Worm (Caenorhabditis elegans): Measurements from ENCODE around the gene Y38E10A.22.

The Y38E10A.22 gene

DNA sequence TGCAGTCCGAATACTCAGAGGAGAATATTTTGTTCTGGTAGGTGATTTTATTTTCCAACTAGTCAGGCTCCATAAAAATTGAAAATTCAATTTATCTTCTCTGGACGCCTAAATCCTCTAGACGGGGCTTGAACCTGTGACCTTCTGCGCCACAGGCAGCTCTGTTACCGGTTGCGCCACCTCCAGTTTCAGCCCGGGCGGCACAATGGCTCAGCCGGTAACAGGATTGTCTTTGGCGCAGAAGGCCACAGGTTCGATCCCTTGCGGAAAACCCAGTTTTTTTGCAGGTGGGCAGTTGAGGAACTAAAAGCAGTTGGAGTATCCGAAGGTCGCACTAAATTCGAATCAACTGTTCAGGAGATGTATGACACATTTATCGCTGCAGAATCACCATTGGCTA, 7.7 kb downstream of the Y38E10A.22 start:
- TF ChIP-seq ztf-3 (GFP tag; optimal IDR thresholded peaks at IDR 0.05) (no peak), aptf-2 (GFP tag; conservative IDR thresholded peaks at IDR 0.05) (no peak), zfh-2 (GFP tag; conservative IDR thresholded peaks at IDR 0.05) (peak; percentile 60), ets-4 (GFP tag; optimal IDR thresholded peaks at IDR 0.05) (no peak), nhr-179 (tag; optimal IDR thresholded peaks at IDR 0.05) (no peak), lsy-27 (tag; optimal IDR thresholded peaks at IDR 0.05; ENCODE audit: borderline replicate concordance, insufficient read depth) (no peak), repo-1 (tag; optimal IDR thresholded peaks at IDR 0.05) (no peak), hmg-20 (GFP tag; IDR thresholded peaks at IDR 0.05) (no peak), attf-3 (GFP tag; conservative IDR thresholded peaks at IDR 0.05) (no peak), K11D2.4 (GFP tag; IDR thresholded peaks at IDR 0.05) (no peak), lir-1 (GFP tag; conservative IDR thresholded peaks at IDR 0.05) (no peak), B0035.1 (tag; optimal IDR thresholded peaks at IDR 0.05) (no peak), dox-1 (GFP tag; IDR thresholded peaks at IDR 0.05) (peak; percentile 26; the same call in 1 of the 2 replicates), lin-26 (GFP tag; IDR thresholded peaks at IDR 0.05) (no peak), madf-6 (GFP tag; IDR thresholded peaks at IDR 0.05) (peak; percentile 9; the same call in 1 of the 2 replicates)

DNA sequence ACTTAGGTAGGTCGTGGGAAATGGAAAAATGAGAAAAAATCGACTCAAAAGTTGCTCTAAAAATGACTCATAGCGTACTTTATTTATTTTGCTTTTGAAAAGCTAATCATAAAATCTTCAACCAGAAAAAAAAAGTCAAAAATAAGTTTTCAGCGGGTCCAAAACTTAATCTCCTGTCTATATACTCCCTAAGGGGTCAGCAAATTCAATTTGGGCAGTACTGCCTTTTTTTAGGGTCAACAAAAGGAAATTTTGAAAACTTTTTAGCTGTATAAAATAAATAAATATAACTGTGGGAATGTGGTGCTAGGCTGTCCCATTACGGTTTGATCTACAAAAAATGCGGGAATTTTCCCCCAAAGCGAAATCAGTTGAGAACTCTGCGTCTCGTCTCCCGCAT, 8.3 kb downstream of the Y38E10A.22 start:
- TF ChIP-seq pha-4 (tag; optimal IDR thresholded peaks at IDR 0.05): no peak
- TF ChIP-seq egrh-3 (GFP tag; IDR thresholded peaks at IDR 0.05): no peak
- TF ChIP-seq nfya-1 (tag; optimal IDR thresholded peaks at IDR 0.05; ENCODE audit: borderline replicate concordance, insufficient read depth): no peak
- TF ChIP-seq ceh-91 (GFP tag; IDR thresholded peaks at IDR 0.05): no peak
- TF ChIP-seq C17E4.6 (GFP tag; IDR thresholded peaks at IDR 0.05): no peak
- TF ChIP-seq rcor-1 (GFP tag; IDR thresholded peaks at IDR 0.05): no peak
- TF ChIP-seq mel-28 (tag; optimal IDR thresholded peaks at IDR 0.05; ENCODE audit: borderline replicate concordance): no peak
- TF ChIP-seq sea-2 (GFP tag; IDR thresholded peaks at IDR 0.05): no peak
- no peak for TF ChIP-seq ztf-6 (GFP tag; IDR thresholded peaks at IDR 0.05)

DNA sequence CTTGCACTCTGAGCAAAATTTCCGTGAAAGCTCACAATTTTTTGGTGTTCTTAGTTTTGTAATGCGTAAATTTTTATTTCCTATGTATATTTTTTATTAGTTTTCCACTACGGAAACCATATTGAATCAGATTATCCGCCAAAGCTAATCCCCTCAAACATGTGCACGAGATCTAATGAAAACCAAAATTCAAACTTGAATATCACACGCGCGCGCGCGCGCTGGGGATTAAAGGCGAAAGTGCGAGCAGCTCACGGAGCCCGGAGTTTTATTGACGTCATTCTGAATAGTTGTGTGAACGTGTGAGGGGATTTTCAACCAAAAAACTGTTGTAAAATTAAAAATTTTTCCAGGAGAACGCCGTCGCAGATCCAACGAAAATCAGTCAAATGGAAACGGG, 8.7 kb downstream of the Y38E10A.22 start:
- TF ChIP-seq F55B11.4 (tag; optimal IDR thresholded peaks at IDR 0.05; ENCODE audit: borderline replicate concordance, insufficient read depth) (no peak), nhr-80 (tag; optimal IDR thresholded peaks at IDR 0.05) (no peak), dpff-1 (tag; optimal IDR thresholded peaks at IDR 0.05) (no peak), C17E4.6 (GFP tag; IDR thresholded peaks at IDR 0.05) (no peak), bed-1 (GFP tag; IDR thresholded peaks at IDR 0.05) (no peak), hrde-1 (tag; optimal IDR thresholded peaks at IDR 0.05; ENCODE audit: borderline replicate concordance) (no peak), zfh-2 (GFP tag; conservative IDR thresholded peaks at IDR 0.05) (peak; percentile 72), F37B4.10 (GFP tag; IDR thresholded peaks at IDR 0.05) (no peak), egl-18 (GFP tag; IDR thresholded peaks at IDR 0.05) (no peak), lin-40 (tag; optimal IDR thresholded peaks at IDR 0.05) (no peak), lin-26 (GFP tag; IDR thresholded peaks at IDR 0.05) (peak; percentile 54; the same call in 1 of the 2 replicates)

DNA sequence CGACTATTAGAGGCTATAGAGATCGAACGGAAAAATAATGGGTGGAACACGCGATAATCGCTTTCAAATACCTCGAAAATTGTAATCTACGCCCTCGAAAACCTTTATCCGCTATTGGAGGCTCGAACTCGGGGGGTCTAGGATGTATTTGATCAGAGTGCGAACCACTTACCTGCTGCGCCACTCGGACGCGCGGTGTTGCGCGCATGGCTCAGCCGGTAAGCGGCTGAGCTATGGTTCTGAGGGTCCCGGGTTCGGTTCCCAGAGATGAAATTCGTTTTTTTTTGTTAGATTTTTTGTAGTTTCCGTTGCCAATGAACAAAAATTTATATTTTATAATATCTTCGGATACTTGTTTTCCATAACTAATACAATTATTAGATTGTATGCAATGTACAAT, 9.5 kb downstream of the Y38E10A.22 start:
- no peak for TF ChIP-seq snpc-1.3 (tag; optimal IDR thresholded peaks at IDR 0.05; ENCODE audit: insufficient read depth)
- TF ChIP-seq mcd-1 (GFP tag; IDR thresholded peaks at IDR 0.05): peak; percentile 45
- no peak for TF ChIP-seq efl-1 (GFP tag; optimal IDR thresholded peaks at IDR 0.05)
- TF ChIP-seq ama-1 (optimal IDR thresholded peaks at IDR 0.05): no peak
- no peak for TF ChIP-seq ama-1 (GFP tag; optimal IDR thresholded peaks at IDR 0.05)
- TF ChIP-seq pbrm-1 (GFP tag; IDR thresholded peaks at IDR 0.05): peak; percentile 41; the same call in 1 of the 2 replicates
- no peak for TF ChIP-seq K12H6.12 (tag; optimal IDR thresholded peaks at IDR 0.05)
- no peak for TF ChIP-seq let-607 (tag; optimal IDR thresholded peaks at IDR 0.05)
- no peak for TF ChIP-seq hsf-1 (GFP tag; IDR thresholded peaks at IDR 0.05)
- no peak for TF ChIP-seq mel-28 (tag; optimal IDR thresholded peaks at IDR 0.05; ENCODE audit: borderline replicate concordance)
- TF ChIP-seq lag-1 (GFP tag; IDR thresholded peaks at IDR 0.05): no peak
- no peak for TF ChIP-seq lir-1 (GFP tag; conservative IDR thresholded peaks at IDR 0.05)
- TF ChIP-seq nfyb-1 (GFP tag; IDR thresholded peaks at IDR 0.05): no peak
- no peak for TF ChIP-seq tlf-1 (GFP tag; optimal IDR thresholded peaks at IDR 0.05)
- TF ChIP-seq ZK185.1 (tag; optimal IDR thresholded peaks at IDR 0.05; ENCODE audit: poor library complexity, severe bottlenecking): no peak

Measured in whole organism, young adult.